Fruit fly (Drosophila melanogaster) whole organism, embryonic: ENCODE data around the gene Hecw.

Source experiments
- BEAF-32 ChIP-seq: fragments of 200-800 bp; sonication (Bioruptor generic); optimal IDR thresholded peaks from 3 replicates; lab custom pipeline; 2017; ENCODE audit warnings: missing biosample characterization, missing genetic modification characterization, mild to moderate bottlenecking, moderate library complexity, missing genetic modification reagents
- CG11696 ChIP-seq: fragments of 200-800 bp; sonication (Bioruptor generic); IDR thresholded peaks from 2 replicates; pipeline ENCODE4 v1.3.6; 2022; ENCODE audit warnings: missing biosample characterization, missing genetic modification characterization
- CG12071 ChIP-seq: fragments of 200-800 bp; sonication (Bioruptor generic); optimal IDR thresholded peaks from 3 replicates; lab custom pipeline; 2018; ENCODE audit warnings: missing biosample characterization, mild to moderate bottlenecking, missing genetic modification characterization
- CG12391 ChIP-seq: fragments of 200-800 bp; sonication (Bioruptor generic); optimal IDR thresholded peaks from 3 replicates; lab custom pipeline; 2018; ENCODE audit warnings: missing biosample characterization, mild to moderate bottlenecking, missing genetic modification characterization, moderate library complexity
- CG12659 ChIP-seq: fragments of 200-800 bp; sonication (Bioruptor generic); optimal IDR thresholded peaks from 3 replicates; lab custom pipeline; 2017; ENCODE audit warnings: mild to moderate bottlenecking, missing biosample characterization, missing genetic modification reagents, missing genetic modification characterization
- CG13775 ChIP-seq: fragments of 200-800 bp; sonication (Bioruptor generic); optimal IDR thresholded peaks from 3 replicates; lab custom pipeline; 2017; ENCODE audit warnings: missing biosample characterization, mild to moderate bottlenecking, missing genetic modification characterization
- CG14441 ChIP-seq: fragments of 200-800 bp; sonication (Bioruptor generic); IDR thresholded peaks from 2 replicates; pipeline ENCODE4 v1.3.6; 2022; ENCODE audit warnings: missing biosample characterization, missing genetic modification characterization
- CG14860 ChIP-seq: fragments of 200-800 bp; sonication (Bioruptor generic); IDR thresholded peaks from 3 replicates; pipeline ENCODE4 v1.3.6; 2022; ENCODE audit warnings: missing biosample characterization, missing genetic modification characterization; ENCODE audit not compliant: partially characterized antibody
- CG1602 ChIP-seq: fragments of 200-800 bp; sonication (Bioruptor generic); optimal IDR thresholded peaks from 3 replicates; lab custom pipeline; 2016; ENCODE audit warnings: missing biosample characterization, missing genetic modification characterization
- CG17359 ChIP-seq: fragments of 200-800 bp; sonication (Bioruptor generic); optimal IDR thresholded peaks from 3 replicates; lab custom pipeline; 2018; ENCODE audit warnings: missing biosample characterization, mild to moderate bottlenecking, missing genetic modification characterization, moderate library complexity
- CG17385 ChIP-seq: fragments of 200-800 bp; sonication (Bioruptor generic); optimal IDR thresholded peaks from 3 replicates; lab custom pipeline; 2018; ENCODE audit warnings: missing biosample characterization, mild to moderate bottlenecking, missing genetic modification characterization
- CG2712 ChIP-seq: fragments of 200-800 bp; optimal IDR thresholded peaks from 3 replicates; lab custom pipeline; 2019; ENCODE audit warnings: missing biosample characterization, mild to moderate bottlenecking, missing genetic modification characterization, moderate library complexity
- CG2889 ChIP-seq: fragments of 200-800 bp; sonication (Bioruptor generic); IDR thresholded peaks from 3 replicates; pipeline ENCODE4 v1.3.6; 2022; ENCODE audit warnings: missing biosample characterization, missing genetic modification characterization
- CG30431 ChIP-seq: fragments of 200-800 bp; sonication (Bioruptor generic); optimal IDR thresholded peaks from 2 replicates; lab custom pipeline; 2017; ENCODE audit warnings: missing biosample characterization, missing genetic modification characterization
- CG31441 ChIP-seq: fragments of 200-800 bp; sonication (Bioruptor generic); IDR thresholded peaks from 2 replicates; pipeline ENCODE4 v1.3.6; 2022; ENCODE audit warnings: missing biosample characterization, missing genetic modification characterization
- CG3163 ChIP-seq: fragments of 200-800 bp; sonication (Bioruptor generic); optimal IDR thresholded peaks from 3 replicates; lab custom pipeline; 2016; ENCODE audit warnings: missing biosample characterization, missing genetic modification characterization
- CG3407 ChIP-seq: fragments of 200-800 bp; sonication (Bioruptor generic); optimal IDR thresholded peaks from 2 replicates; lab custom pipeline; 2018; ENCODE audit warnings: missing biosample characterization, mild to moderate bottlenecking, missing genetic modification characterization
- CG6683 ChIP-seq: fragments of 200-800 bp; sonication (Bioruptor generic); optimal IDR thresholded peaks from 2 replicates; lab custom pipeline; 2017; ENCODE audit warnings: missing biosample characterization, mild to moderate bottlenecking, missing genetic modification characterization, missing genetic modification reagents
- CG6765 ChIP-seq: fragments of 200-800 bp; sonication (Bioruptor generic); optimal IDR thresholded peaks from 3 replicates; lab custom pipeline; 2017; ENCODE audit warnings: missing biosample characterization, mild to moderate bottlenecking, missing genetic modification characterization
- CG6813 ChIP-seq: fragments of 200-800 bp; sonication (Bioruptor generic); optimal IDR thresholded peaks from 2 replicates; lab custom pipeline; 2017; ENCODE audit warnings: missing biosample characterization, missing genetic modification characterization, mild to moderate bottlenecking, moderate library complexity, missing genetic modification reagents
- CG7271 ChIP-seq: fragments of 200-800 bp; sonication (Bioruptor generic); optimal IDR thresholded peaks from 2 replicates; lab custom pipeline; 2018; ENCODE audit warnings: missing biosample characterization, mild to moderate bottlenecking, missing genetic modification characterization, moderate library complexity
- CG7786 ChIP-seq: fragments of 200-800 bp; sonication (Bioruptor generic); optimal IDR thresholded peaks from 2 replicates; lab custom pipeline; 2016; ENCODE audit warnings: missing biosample characterization, missing genetic modification characterization
- CG7963 ChIP-seq: fragments of 200-800 bp; sonication (Bioruptor generic); IDR thresholded peaks from 3 replicates; pipeline ENCODE4 v1.3.6; 2022; ENCODE audit warnings: missing biosample characterization, missing genetic modification characterization; ENCODE audit not compliant: partially characterized antibody
- CHES-1-like ChIP-seq: fragments of 200-800 bp; sonication (Bioruptor generic); optimal IDR thresholded peaks from 2 replicates; lab custom pipeline; 2016; ENCODE audit warnings: missing biosample characterization, missing genetic modification characterization
- E2f1 ChIP-seq: fragments of 200-800 bp; sonication (Bioruptor generic); IDR thresholded peaks from 2 replicates; pipeline ENCODE4 v1.3.6; 2022; ENCODE audit warnings: missing biosample characterization, missing genetic modification characterization
- ERR ChIP-seq: fragments of 200-800 bp; sonication (Bioruptor generic); optimal IDR thresholded peaks from 2 replicates; lab custom pipeline; 2016; ENCODE audit warnings: missing biosample characterization, missing genetic modification characterization
- HHEX ChIP-seq: fragments of 200-800 bp; sonication (Bioruptor generic); optimal IDR thresholded peaks from 3 replicates; lab custom pipeline; 2017; ENCODE audit warnings: missing biosample characterization, mild to moderate bottlenecking, missing genetic modification characterization, missing genetic modification reagents
- Hand ChIP-seq: fragments of 200-800 bp; sonication (Bioruptor generic); optimal IDR thresholded peaks from 2 replicates; lab custom pipeline; 2017; ENCODE audit warnings: mild to moderate bottlenecking, missing biosample characterization, missing genetic modification reagents, missing genetic modification characterization
- Lpt ChIP-seq: fragments of >200 bp; optimal IDR thresholded peaks from 2 replicates; lab custom pipeline; 2018; ENCODE audit warnings: missing biosample characterization, missing genetic modification characterization
- NFAT ChIP-seq: fragments of 200-800 bp; sonication (Bioruptor generic); IDR thresholded peaks from 2 replicates; pipeline ENCODE4 v1.3.6; 2022; ENCODE audit warnings: missing biosample characterization, missing genetic modification characterization
- Poxn ChIP-seq: fragments of 200-800 bp; sonication (Bioruptor generic); IDR thresholded peaks from 2 replicates; pipeline ENCODE4 v1.3.6; 2022; ENCODE audit warnings: missing biosample characterization, missing genetic modification characterization
- Taf1 ChIP-seq: fragments of 200-800 bp; sonication (Bioruptor generic); IDR thresholded peaks from 2 replicates; pipeline ENCODE4 v1.3.6; 2022; ENCODE audit warnings: missing biosample characterization, missing genetic modification characterization
- ara ChIP-seq: fragments of 200-800 bp; sonication (Bioruptor generic); IDR thresholded peaks from 2 replicates; pipeline ENCODE4 v1.3.6; 2022; ENCODE audit warnings: missing biosample characterization, missing genetic modification characterization
- bigmax ChIP-seq: fragments of 200-800 bp; sonication (Bioruptor generic); optimal IDR thresholded peaks from 2 replicates; lab custom pipeline; 2018; ENCODE audit warnings: missing biosample characterization, mild to moderate bottlenecking, missing genetic modification characterization
- da ChIP-seq: fragments of 200-800 bp; sonication (Bioruptor generic); optimal IDR thresholded peaks from 2 replicates; lab custom pipeline; 2016; ENCODE audit warnings: missing biosample characterization, missing genetic modification characterization
- dan ChIP-seq: fragments of 200-800 bp; sonication (Bioruptor generic); IDR thresholded peaks from 2 replicates; pipeline ENCODE4 v1.3.6; 2022; ENCODE audit warnings: missing biosample characterization, missing genetic modification characterization
- danr ChIP-seq: fragments of 200-800 bp; sonication (Bioruptor generic); IDR thresholded peaks from 2 replicates; pipeline ENCODE4 v1.3.6; 2022; ENCODE audit warnings: missing biosample characterization, missing genetic modification characterization
- dmrt99B ChIP-seq: fragments of 200-800 bp; sonication (Bioruptor generic); optimal IDR thresholded peaks from 2 replicates; lab custom pipeline; 2018; ENCODE audit warnings: missing biosample characterization, mild to moderate bottlenecking, missing genetic modification characterization, moderate library complexity
- exex ChIP-seq: fragments of 200-800 bp; sonication (Bioruptor generic); optimal IDR thresholded peaks from 4 replicates; lab custom pipeline; 2018; ENCODE audit warnings: missing biosample characterization, mild to moderate bottlenecking, missing genetic modification characterization, moderate library complexity
- fd64A ChIP-seq: fragments of 200-800 bp; sonication (Bioruptor generic); optimal IDR thresholded peaks from 3 replicates; lab custom pipeline; 2018; ENCODE audit warnings: missing biosample characterization, mild to moderate bottlenecking, missing genetic modification characterization
- gcm2 ChIP-seq: fragments of 200-800 bp; sonication (Bioruptor generic); optimal IDR thresholded peaks from 2 replicates; lab custom pipeline; 2016; ENCODE audit warnings: missing biosample characterization, missing genetic modification characterization
- h ChIP-seq: fragments of >200 bp; optimal IDR thresholded peaks from 2 replicates; lab custom pipeline; 2017
- ken ChIP-seq: fragments of 200-800 bp; sonication (Bioruptor generic); IDR thresholded peaks from 3 replicates; pipeline ENCODE4 v1.3.6; 2022; ENCODE audit warnings: missing biosample characterization, missing genetic modification characterization
- lbe ChIP-seq: fragments of 200-800 bp; sonication (Bioruptor generic); optimal IDR thresholded peaks from 2 replicates; lab custom pipeline; 2016; ENCODE audit warnings: missing biosample characterization, mild to moderate bottlenecking, missing genetic modification characterization
- pho ChIP-seq: fragments of 200-800 bp; sonication (Bioruptor generic); optimal IDR thresholded peaks from 2 replicates; lab custom pipeline; 2016; ENCODE audit warnings: missing biosample characterization, missing genetic modification characterization
- scrt ChIP-seq: fragments of 200-800 bp; sonication (Bioruptor generic); optimal IDR thresholded peaks from 2 replicates; lab custom pipeline; 2018; ENCODE audit warnings: missing biosample characterization, mild to moderate bottlenecking, missing genetic modification characterization, moderate library complexity
- sr ChIP-seq: fragments of 200-800 bp; sonication (Bioruptor generic); IDR thresholded peaks from 3 replicates; pipeline ENCODE4 v1.3.6; 2022; ENCODE audit warnings: missing biosample characterization, missing genetic modification characterization
- wor ChIP-seq: fragments of 200-800 bp; sonication (Bioruptor generic); IDR thresholded peaks from 2 replicates; pipeline ENCODE4 v1.3.6; 2022; ENCODE audit warnings: missing biosample characterization, missing genetic modification characterization

The Hecw gene

dm6 chrX:9640690-9641149, 32.0 kb downstream of the Hecw start (continued):
- TF ChIP-seq CG11696 (GFP tag; lab: Robert Waterston, UW) (peak; percentile 90), CG14441 (peak; percentile 94), h (lab: Kevin White, UChicago) (no peak), scrt (GFP tag; lab: Kevin White, UChicago) (peak; percentile 99), CG12071 (peak; percentile 99), ERR (GFP tag; lab: Kevin White, UChicago) (peak; percentile 96), dmrt99B (peak; percentile 97), CG7271 (tag; lab: Kevin White, UChicago) (peak; percentile 59), pho (peak; percentile 97), CG31441 (GFP tag; lab: Robert Waterston, UW) (peak; percentile 94), CG14860 (GFP tag; lab: Robert Waterston, UW) (no peak), E2f1 (GFP tag; lab: Robert Waterston, UW) (peak; percentile 91)

DNA sequence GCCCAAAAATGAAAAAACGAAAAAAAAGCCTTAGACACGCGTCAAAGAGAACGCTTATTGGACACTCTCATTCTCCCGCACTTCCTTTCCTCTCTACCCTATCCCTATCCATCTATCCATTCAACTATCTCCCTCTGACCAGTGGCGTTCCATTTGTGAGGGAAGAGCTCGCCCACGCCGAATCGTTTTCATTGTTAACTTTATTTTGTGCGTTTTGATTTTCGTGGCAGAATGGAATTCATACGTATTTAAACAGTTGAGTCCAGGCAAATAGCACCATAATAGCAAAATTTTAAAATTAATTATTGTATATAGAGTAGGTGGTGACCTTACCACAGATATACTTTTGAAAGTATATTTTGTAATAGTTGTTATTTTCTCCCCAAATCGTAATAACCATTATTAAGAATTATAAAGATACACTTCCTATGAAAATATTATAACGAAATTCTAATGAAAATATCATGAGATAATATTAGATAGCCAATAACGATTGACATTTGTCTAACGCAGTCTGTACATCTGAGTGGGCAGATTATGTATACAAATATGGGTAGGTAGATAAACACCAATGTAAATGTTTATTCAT, 32.5 kb downstream of the Hecw start:
- peak; percentile 70 for TF ChIP-seq exex (tag; lab: Kevin White, UChicago)
- TF ChIP-seq CG2712 (tag; lab: Kevin White, UChicago), result peak; percentile 72
- TF ChIP-seq bigmax (GFP tag; lab: Kevin White, UChicago), result no peak
- TF ChIP-seq ara (GFP tag; lab: Robert Waterston, UW), result no peak
- no peak for TF ChIP-seq Lpt (GFP tag; lab: Kevin White, UChicago)
- TF ChIP-seq ken (GFP tag; lab: Robert Waterston, UW), result peak; percentile 9; the same call in 1 of the 3 replicates
- TF ChIP-seq CG7786, result peak; percentile 17
- peak; percentile 60 for TF ChIP-seq HHEX
- TF ChIP-seq CG7963 (GFP tag; lab: Robert Waterston, UW), result no peak
- TF ChIP-seq NFAT (GFP tag; lab: Robert Waterston, UW), result peak; percentile 53; the same call in 1 of the 2 replicates
- TF ChIP-seq CG30431 (GFP tag; lab: Kevin White, UChicago), result no peak
- peak; percentile 65 for TF ChIP-seq scrt (GFP tag; lab: Kevin White, UChicago)
- peak; percentile 97 for TF ChIP-seq CG3163 (GFP tag; lab: Kevin White, UChicago)
- peak; percentile 13 for TF ChIP-seq CG1602 (GFP tag; lab: Kevin White, UChicago)
- TF ChIP-seq lbe, result no peak
- peak; percentile 51 for TF ChIP-seq CG13775
- no peak for TF ChIP-seq dan (GFP tag; lab: Robert Waterston, UW)
- TF ChIP-seq danr (GFP tag; lab: Robert Waterston, UW), result no peak
- peak; percentile 75 for TF ChIP-seq Hand (GFP tag; lab: Kevin White, UChicago)
- no peak for TF ChIP-seq fd64A (GFP tag; lab: Kevin White, UChicago)
- peak; percentile 62 for TF ChIP-seq CG6683 (GFP tag; lab: Kevin White, UChicago)
- TF ChIP-seq CG14860 (GFP tag; lab: Robert Waterston, UW), result no peak
- peak; percentile 76 for TF ChIP-seq CG17359 (tag; lab: Kevin White, UChicago)
- TF ChIP-seq BEAF-32 (GFP tag; lab: Kevin White, UChicago), result no peak
- peak; percentile 17; the same call in 1 of the 3 replicates for TF ChIP-seq CG2889 (GFP tag; lab: Robert Waterston, UW)
- peak; percentile 76 for TF ChIP-seq CG6813 (GFP tag; lab: Kevin White, UChicago)
- TF ChIP-seq CHES-1-like, result no peak
- TF ChIP-seq sr (GFP tag; lab: Robert Waterston, UW), result peak; percentile 62; the same call in 2 of the 3 replicates
- TF ChIP-seq CG6765, result peak; percentile 69
- TF ChIP-seq da (GFP tag; lab: Kevin White, UChicago), result no peak
- TF ChIP-seq gcm2 (GFP tag; lab: Kevin White, UChicago), result no peak
- peak; percentile 72 for TF ChIP-seq CG12391 (tag; lab: Kevin White, UChicago)
- TF ChIP-seq CG17385 (GFP tag; lab: Kevin White, UChicago), result peak; percentile 63
- TF ChIP-seq CG3407, result no peak
- peak; percentile 62; the same call in 1 of the 2 replicates for TF ChIP-seq Taf1
- peak; percentile 83 for TF ChIP-seq CG12659 (GFP tag; lab: Kevin White, UChicago)
- TF ChIP-seq wor (GFP tag; lab: Robert Waterston, UW), result no peak
- no peak for TF ChIP-seq Poxn (GFP tag; lab: Robert Waterston, UW)
